Worm (Caenorhabditis elegans) whole organism, late embryonic: ENCODE measurements around the gene mboa-2.

Experiments used
- C08G9.2 ChIP-seq: sonication (generic microtip); optimal IDR thresholded peaks from 2 replicates; lab custom pipeline; 2016; ENCODE audit warnings: mild to moderate bottlenecking, missing genetic modification characterization, moderate library complexity, missing compliant biosample characterization
- K09A11.1 ChIP-seq: sonication (generic microtip); optimal IDR thresholded peaks from 2 replicates; lab custom pipeline; 2017; ENCODE audit warnings: antibody characterized with exemption, mild to moderate bottlenecking, missing genetic modification characterization, missing compliant biosample characterization; ENCODE audit not compliant: insufficient read depth
- Y22D7AL.16 ChIP-seq: sonication (generic microtip); optimal IDR thresholded peaks from 2 replicates; lab custom pipeline; 2016; ENCODE audit warnings: missing genetic modification characterization, missing compliant biosample characterization
- ahr-1 ChIP-seq: sonication (generic microtip); optimal IDR thresholded peaks from 2 replicates; lab custom pipeline; 2016; ENCODE audit warnings: missing genetic modification characterization, missing compliant biosample characterization
- ama-1 ChIP-seq: fragments of 150-350 bp; optimal IDR thresholded peaks from 2 replicates; lab custom pipeline; 2014
- ceh-18 ChIP-seq: sonication (generic microtip); optimal IDR thresholded peaks from 2 replicates; lab custom pipeline; 2016; ENCODE audit warnings: missing genetic modification characterization, missing compliant biosample characterization
- ceh-19 ChIP-seq: fragments of 200-800 bp; sonication (Bioruptor generic); optimal IDR thresholded peaks from 2 replicates; lab custom pipeline; 2018; ENCODE audit warnings: mild to moderate bottlenecking, missing genetic modification characterization, missing compliant biosample characterization
- ceh-2 ChIP-seq: sonication (generic microtip); optimal IDR thresholded peaks from 2 replicates; lab custom pipeline; 2016; ENCODE audit warnings: missing genotype, missing genetic modification characterization, missing compliant biosample characterization
- ceh-22 ChIP-seq: sonication (generic microtip); optimal IDR thresholded peaks from 2 replicates; lab custom pipeline; 2017; ENCODE audit warnings: missing biosample characterization, missing genetic modification characterization
- ceh-24 ChIP-seq: sonication (generic microtip); optimal IDR thresholded peaks from 2 replicates; lab custom pipeline; 2016; ENCODE audit warnings: mild to moderate bottlenecking, missing genetic modification characterization, missing compliant biosample characterization
- ceh-30 ChIP-seq: fragments of 150-350 bp; optimal IDR thresholded peaks from 2 replicates; lab custom pipeline; 2014; ENCODE audit warnings: missing biosample characterization, missing genetic modification characterization
- ceh-31 ChIP-seq: sonication (generic microtip); optimal IDR thresholded peaks from 2 replicates; lab custom pipeline; 2016; ENCODE audit warnings: missing genetic modification characterization, missing compliant biosample characterization
- ceh-45 ChIP-seq: fragments of 200-800 bp; sonication (Bioruptor generic); IDR thresholded peaks from 2 replicates; pipeline ENCODE4 v1.3.6; 2022; ENCODE audit warnings: missing genetic modification reagents, missing genetic modification characterization, missing compliant biosample characterization
- ceh-48 ChIP-seq: sonication (generic microtip); optimal IDR thresholded peaks from 2 replicates; lab custom pipeline; 2016; ENCODE audit warnings: missing genetic modification characterization, inconsistent platforms, missing compliant biosample characterization
- che-1 ChIP-seq: sonication (generic microtip); optimal IDR thresholded peaks from 2 replicates; lab custom pipeline; 2016; ENCODE audit warnings: mild to moderate bottlenecking, missing genetic modification characterization, missing compliant biosample characterization
- dve-1 ChIP-seq: sonication (generic microtip); optimal IDR thresholded peaks from 2 replicates; lab custom pipeline; 2017; ENCODE audit warnings: antibody characterized with exemption, mild to moderate bottlenecking, missing genetic modification characterization, missing compliant biosample characterization
- elt-4 ChIP-seq: sonication (generic microtip); optimal IDR thresholded peaks from 2 replicates; lab custom pipeline; 2016; ENCODE audit warnings: missing genetic modification characterization, missing compliant biosample characterization
- ets-4 ChIP-seq: sonication (generic microtip); optimal IDR thresholded peaks from 2 replicates; lab custom pipeline; 2016; ENCODE audit warnings: missing genetic modification characterization, missing compliant biosample characterization
- eyg-1 ChIP-seq: sonication (generic microtip); optimal IDR thresholded peaks from 2 replicates; lab custom pipeline; 2016; ENCODE audit warnings: missing genotype, missing genetic modification characterization, missing compliant biosample characterization
- fax-1 ChIP-seq: sonication (generic microtip); optimal IDR thresholded peaks from 2 replicates; lab custom pipeline; 2016; ENCODE audit warnings: missing genotype, missing genetic modification characterization, missing compliant biosample characterization
- gmeb-2 ChIP-seq: sonication (generic microtip); optimal IDR thresholded peaks from 2 replicates; lab custom pipeline; 2016; ENCODE audit warnings: missing genetic modification characterization, inconsistent platforms, missing compliant biosample characterization
- hlh-13 ChIP-seq: fragments of 200-800 bp; sonication (Bioruptor generic); optimal IDR thresholded peaks from 2 replicates; lab custom pipeline; 2018; ENCODE audit warnings: mild to moderate bottlenecking, missing genetic modification characterization, missing compliant biosample characterization
- hlh-15 ChIP-seq: sonication (generic microtip); optimal IDR thresholded peaks from 2 replicates; lab custom pipeline; 2016; ENCODE audit warnings: missing genetic modification characterization, missing compliant biosample characterization
- hlh-30 ChIP-seq: sonication (generic microtip); optimal IDR thresholded peaks from 2 replicates; lab custom pipeline; 2017; ENCODE audit warnings: antibody characterized with exemption, missing genetic modification characterization, missing compliant biosample characterization; ENCODE audit not compliant: insufficient read depth
- hlh-8 ChIP-seq: sonication (generic microtip); optimal IDR thresholded peaks from 2 replicates; lab custom pipeline; 2016; ENCODE audit warnings: missing genotype, missing genetic modification characterization, missing compliant biosample characterization
- lim-6 ChIP-seq: sonication (generic microtip); optimal IDR thresholded peaks from 2 replicates; lab custom pipeline; 2016; ENCODE audit warnings: missing genetic modification characterization, missing compliant biosample characterization
- lin-11 ChIP-seq: fragments of 200-800 bp; sonication (Bioruptor generic); optimal IDR thresholded peaks from 2 replicates; lab custom pipeline; 2018; ENCODE audit warnings: mild to moderate bottlenecking, missing genetic modification characterization, missing compliant biosample characterization
- madf-2 ChIP-seq: sonication (generic microtip); optimal IDR thresholded peaks from 2 replicates; lab custom pipeline; 2017; ENCODE audit warnings: missing genetic modification characterization, missing compliant biosample characterization
- nhr-11 ChIP-seq: fragments of 150-350 bp; optimal IDR thresholded peaks from 2 replicates; lab custom pipeline; 2014; ENCODE audit warnings: missing biosample characterization, missing genetic modification characterization
- nhr-232 ChIP-seq: sonication (generic microtip); optimal IDR thresholded peaks from 2 replicates; lab custom pipeline; 2016; ENCODE audit warnings: missing genetic modification characterization, missing compliant biosample characterization
- npax-4 ChIP-seq: sonication (generic microtip); optimal IDR thresholded peaks from 2 replicates; lab custom pipeline; 2016; ENCODE audit warnings: missing genetic modification characterization, missing compliant biosample characterization
- pax-1 ChIP-seq: fragments of 150-350 bp; optimal IDR thresholded peaks from 2 replicates; lab custom pipeline; 2014; ENCODE audit warnings: missing biosample characterization, missing genetic modification characterization
- pha-2 ChIP-seq: sonication (generic microtip); optimal IDR thresholded peaks from 2 replicates; lab custom pipeline; 2017; ENCODE audit warnings: mild to moderate bottlenecking, missing genetic modification characterization, missing compliant biosample characterization
- pha-4 ChIP-seq: fragments of 150-350 bp; optimal IDR thresholded peaks from 2 replicates; lab custom pipeline; 2018; ENCODE audit warnings: missing biosample characterization, missing genetic modification reagents, missing genetic modification characterization
- pqm-1 ChIP-seq: sonication (generic microtip); optimal IDR thresholded peaks from 2 replicates; lab custom pipeline; 2016; ENCODE audit warnings: missing genetic modification characterization, missing compliant biosample characterization
- pros-1 ChIP-seq: fragments of 150-350 bp; optimal IDR thresholded peaks from 2 replicates; lab custom pipeline; 2014; ENCODE audit warnings: missing biosample characterization, missing genetic modification reagents, missing genetic modification characterization
- ref-2 ChIP-seq: sonication (generic microtip); optimal IDR thresholded peaks from 2 replicates; lab custom pipeline; 2016; ENCODE audit warnings: missing genetic modification characterization, missing compliant biosample characterization
- rnt-1 ChIP-seq: sonication (generic microtip); optimal IDR thresholded peaks from 2 replicates; lab custom pipeline; 2016; ENCODE audit warnings: missing genetic modification characterization, missing compliant biosample characterization
- sox-4 ChIP-seq: sonication (generic microtip); optimal IDR thresholded peaks from 2 replicates; lab custom pipeline; 2017; ENCODE audit warnings: mild to moderate bottlenecking, missing genetic modification characterization, inconsistent platforms, missing compliant biosample characterization
- tbx-7 ChIP-seq: sonication (generic microtip); optimal IDR thresholded peaks from 2 replicates; lab custom pipeline; 2016; ENCODE audit warnings: missing genotype, missing genetic modification characterization, missing compliant biosample characterization
- unc-3 ChIP-seq, 2 experiments: fragments of 200-800 bp in 1 of 2; sonication (Bioruptor generic) in 1 of 2; sonication (generic microtip) in 1 of 2; conservative IDR thresholded peaks in 1 of 2; optimal IDR thresholded peaks in 1 of 2; 2 replicates each; pipeline versions ENCODE4 v1.3.6 to Lab custom; 2016 to 2022; ENCODE audit warnings: missing compliant biosample characterization in 2 of 2, missing genetic modification characterization in 2 of 2, missing genetic modification reagents in 1 of 2
- unc-42 ChIP-seq: sonication (generic microtip); optimal IDR thresholded peaks from 2 replicates; lab custom pipeline; 2016; ENCODE audit warnings: missing genotype, missing genetic modification characterization, missing compliant biosample characterization
- unc-55 ChIP-seq: sonication (generic microtip); optimal IDR thresholded peaks from 2 replicates; lab custom pipeline; 2017; ENCODE audit warnings: missing biosample characterization, missing genetic modification reagents, missing genetic modification characterization
- zip-5 ChIP-seq: sonication (generic microtip); optimal IDR thresholded peaks from 2 replicates; lab custom pipeline; 2016; ENCODE audit warnings: missing genetic modification characterization, missing compliant biosample characterization
- ztf-16 ChIP-seq: sonication (generic microtip); optimal IDR thresholded peaks from 2 replicates; lab custom pipeline; 2017; ENCODE audit warnings: missing genetic modification characterization, missing compliant biosample characterization

mboa-2 gene

DNA sequence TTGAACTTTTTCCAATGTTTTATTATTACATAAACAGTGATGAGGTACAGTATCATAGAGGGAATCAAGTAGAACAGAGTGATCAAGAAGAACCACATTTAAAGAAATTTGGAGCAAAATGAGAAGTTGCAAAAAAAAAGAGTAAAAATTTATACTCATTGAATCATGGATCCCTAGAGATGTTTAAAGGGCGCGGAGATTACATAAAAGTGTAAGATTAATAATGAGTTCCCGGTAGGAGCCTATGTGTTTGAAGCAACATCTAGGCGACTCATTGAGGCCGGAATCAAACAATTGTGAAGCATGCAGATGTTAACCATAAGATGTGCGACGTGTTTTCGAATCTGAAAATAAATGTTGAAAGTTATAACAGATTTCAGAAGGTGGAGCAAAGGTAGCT lies 30.0 kb upstream of the mboa-2 start, which contains the start of gene srg-39:
TSS of gene srg-39 (minus strand) at position 101 of the 400 bp plus-strand sequence.
- no peak for TF ChIP-seq hlh-15 (tag; lab: Kevin White, UChicago)
- TF ChIP-seq hlh-13 = no peak
- no peak for TF ChIP-seq madf-2 (tag; lab: Kevin White, UChicago)
- no peak for TF ChIP-seq ahr-1 (tag; lab: Kevin White, UChicago)
- no peak for TF ChIP-seq K09A11.1

ce11 chrV:11149405-11149804 lies 27.1 kb upstream of the mboa-2 start, which contains the start of gene T19C4.1:
TSS of gene T19C4.1 (plus strand) at chrV:11149705.
- TF ChIP-seq unc-3 (GFP tag; conservative IDR thresholded peaks at IDR 0.05; lab: Robert Waterston, UW) = no peak
- no peak for TF ChIP-seq unc-3 (tag; optimal IDR thresholded peaks at IDR 0.05; lab: Kevin White, UChicago)
- no peak for TF ChIP-seq pros-1
- TF ChIP-seq lin-11 (tag; lab: Kevin White, UChicago) = no peak
- no peak for TF ChIP-seq pax-1 (tag; lab: Kevin White, UChicago)
- TF ChIP-seq ceh-48 (tag; lab: Kevin White, UChicago) = no peak
- TF ChIP-seq rnt-1 (tag; lab: Kevin White, UChicago) = no peak
- no peak for TF ChIP-seq ceh-24 (tag; lab: Kevin White, UChicago)
- TF ChIP-seq unc-55 = no peak
- no peak for TF ChIP-seq npax-4 (tag; lab: Kevin White, UChicago)
- no peak for TF ChIP-seq hlh-8 (tag; lab: Kevin White, UChicago)
- no peak for TF ChIP-seq pqm-1 (tag; lab: Kevin White, UChicago)
- no peak for TF ChIP-seq pha-2 (tag; lab: Kevin White, UChicago)
- TF ChIP-seq ceh-31 (tag; lab: Kevin White, UChicago) = no peak
- TF ChIP-seq pha-4 (tag; lab: Kevin White, UChicago) = no peak
- no peak for TF ChIP-seq C08G9.2 (tag; lab: Kevin White, UChicago)
- TF ChIP-seq ceh-19 (GFP tag; lab: Kevin White, UChicago) = no peak
- TF ChIP-seq lim-6 (tag; lab: Kevin White, UChicago) = no peak
- TF ChIP-seq ceh-2 (tag; lab: Kevin White, UChicago) = no peak
- TF ChIP-seq nhr-232 (tag; lab: Kevin White, UChicago) = no peak
- no peak for TF ChIP-seq hlh-13
- TF ChIP-seq, all 69 proteins: peak for 0

DNA sequence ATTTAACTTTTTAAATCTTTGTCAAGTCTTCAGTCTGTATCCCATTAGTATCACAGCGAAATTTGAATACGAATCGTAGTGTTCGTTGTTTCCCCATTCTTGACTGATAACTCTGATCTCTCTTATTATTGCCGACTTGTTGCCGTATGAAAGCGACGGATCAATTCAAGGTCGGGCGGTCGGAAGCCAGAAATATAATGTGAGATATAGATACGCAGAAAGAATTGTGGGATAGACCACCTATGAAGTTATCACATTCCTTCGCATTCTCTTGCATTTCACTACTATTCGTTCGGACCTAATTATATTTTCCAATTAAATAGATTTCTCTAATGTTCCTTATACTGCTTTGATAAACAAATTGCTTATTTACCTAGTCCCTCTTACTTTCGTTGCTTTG lies 26.7 kb upstream of the mboa-2 start:
- TF ChIP-seq eyg-1 (tag; lab: Kevin White, UChicago) (no peak), Y22D7AL.16 (no peak), ama-1 (lab: Kevin White, UChicago) (no peak), che-1 (tag; lab: Kevin White, UChicago) (no peak), unc-42 (tag; lab: Kevin White, UChicago) (no peak), zip-5 (tag; lab: Kevin White, UChicago) (no peak), ceh-45 (GFP tag; lab: Robert Waterston, UW) (no peak), elt-4 (no peak), nhr-232 (tag; lab: Kevin White, UChicago) (no peak), ceh-30 (no peak), ref-2 (tag; lab: Kevin White, UChicago) (no peak), sox-4 (tag; lab: Kevin White, UChicago) (no peak), ceh-18 (no peak), fax-1 (no peak), madf-2 (tag; lab: Kevin White, UChicago) (no peak), dve-1 (tag; lab: Kevin White, UChicago) (no peak), tbx-7 (tag; lab: Kevin White, UChicago) (no peak)

DNA sequence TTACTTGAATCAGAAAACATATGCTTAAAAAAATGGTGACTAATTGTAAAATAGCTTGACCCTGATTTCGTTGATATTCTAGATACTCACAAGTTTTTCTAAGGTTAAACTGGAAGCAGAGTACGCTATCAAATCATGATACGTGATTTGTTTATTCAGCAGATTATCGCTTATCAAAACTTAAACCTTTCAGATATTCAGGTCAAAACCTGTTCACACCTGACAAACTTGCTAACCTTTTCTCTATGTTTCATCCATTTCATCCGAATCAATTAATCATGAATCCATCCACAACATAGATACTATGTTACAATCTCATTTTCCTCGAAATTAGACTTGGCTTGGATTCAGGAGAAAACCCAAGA lies 25.5 kb upstream of the mboa-2 start:
- TF ChIP-seq pros-1 = no peak
- no peak for TF ChIP-seq che-1 (tag; lab: Kevin White, UChicago)
- no peak for TF ChIP-seq ets-4 (tag; lab: Kevin White, UChicago)
- TF ChIP-seq ceh-31 (tag; lab: Kevin White, UChicago) = no peak
- no peak for TF ChIP-seq unc-3 (GFP tag; conservative IDR thresholded peaks at IDR 0.05; lab: Robert Waterston, UW)
- TF ChIP-seq unc-3 (tag; optimal IDR thresholded peaks at IDR 0.05; lab: Kevin White, UChicago) = no peak
- no peak for TF ChIP-seq gmeb-2
- no peak for TF ChIP-seq ceh-22
- TF ChIP-seq ztf-16 = no peak
- TF ChIP-seq nhr-11 (tag; lab: Kevin White, UChicago) = no peak
- no peak for TF ChIP-seq hlh-30 (tag; lab: Kevin White, UChicago)
- TF ChIP-seq unc-42 (tag; lab: Kevin White, UChicago) = no peak
